Worm (Caenorhabditis elegans): ENCODE measurements around the gene clec-68.

The clec-68 gene

ce11 chrIV:3888963-3889362, 37.3 kb upstream of the clec-68 start, which contains the start of gene oac-21:
oac-21 (plus strand) TSS chrIV:3889263.
- TF ChIP-seq hlh-8 (tag; optimal IDR thresholded peaks at IDR 0.05) (no peak), ceh-31 (tag; optimal IDR thresholded peaks at IDR 0.05) (no peak), elt-2 (tag; optimal IDR thresholded peaks at IDR 0.05) (no peak), ref-2 (tag; optimal IDR thresholded peaks at IDR 0.05) (no peak), mec-3 (tag; optimal IDR thresholded peaks at IDR 0.05; ENCODE audit: borderline replicate concordance) (no peak), fkh-10 (GFP tag; optimal IDR thresholded peaks at IDR 0.05) (no peak), eyg-1 (tag; optimal IDR thresholded peaks at IDR 0.05) (no peak), pat-9 (tag; optimal IDR thresholded peaks at IDR 0.05) (no peak)

DNA sequence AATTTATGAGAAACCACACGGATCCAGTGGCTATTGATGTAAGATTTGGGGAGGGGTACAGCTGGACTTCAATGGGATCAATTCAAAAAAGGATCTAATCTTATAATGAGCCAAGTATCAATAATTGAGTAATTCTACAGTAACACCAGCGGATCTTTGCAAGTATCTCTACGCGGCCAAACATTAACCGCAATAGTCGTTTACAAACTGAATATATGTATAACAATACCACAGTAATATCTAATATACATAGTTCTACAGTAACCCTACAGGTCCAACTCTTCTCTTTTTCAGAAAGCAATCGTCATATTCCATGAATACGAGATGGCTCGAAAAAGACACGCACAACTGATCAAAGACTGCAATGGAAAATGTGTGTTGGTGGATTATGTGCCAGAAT, 34.2 kb upstream of the clec-68 start, which contains the start of gene F56D6.9:
Gene F56D6.9, plus strand, starts transcription at position 301 of the 400 bp plus-strand sequence.
- TF ChIP-seq nfya-1 (tag; optimal IDR thresholded peaks at IDR 0.05) (no peak), unc-86 (tag; optimal IDR thresholded peaks at IDR 0.05) (no peak), hlh-8 (tag; optimal IDR thresholded peaks at IDR 0.05) (no peak), ceh-18 (tag; optimal IDR thresholded peaks at IDR 0.05) (no peak), elt-4 (tag; optimal IDR thresholded peaks at IDR 0.05) (no peak), ceh-30 (tag; optimal IDR thresholded peaks at IDR 0.05) (no peak), pax-1 (tag; optimal IDR thresholded peaks at IDR 0.05) (no peak), gmeb-2 (tag; optimal IDR thresholded peaks at IDR 0.05) (no peak), ahr-1 (tag; optimal IDR thresholded peaks at IDR 0.05) (no peak), unc-3 (GFP tag; conservative IDR thresholded peaks at IDR 0.05) (no peak), unc-3 (tag; optimal IDR thresholded peaks at IDR 0.05) (no peak), unc-55 (GFP tag; optimal IDR thresholded peaks at IDR 0.05) (no peak), hlh-30 (tag; optimal IDR thresholded peaks at IDR 0.05; ENCODE audit: insufficient read depth) (no peak), pros-1 (tag; optimal IDR thresholded peaks at IDR 0.05) (no peak), pqm-1 (tag; optimal IDR thresholded peaks at IDR 0.05) (no peak), npax-4 (tag; optimal IDR thresholded peaks at IDR 0.05) (no peak), dmd-4 (tag; optimal IDR thresholded peaks at IDR 0.05; ENCODE audit: borderline replicate concordance) (no peak), ceh-34 (tag; optimal IDR thresholded peaks at IDR 0.05) (no peak), sox-2 (GFP tag; IDR thresholded peaks at IDR 0.05) (no peak), fax-1 (tag; optimal IDR thresholded peaks at IDR 0.05) (no peak), pha-4 (tag; optimal IDR thresholded peaks at IDR 0.05) (no peak)

DNA sequence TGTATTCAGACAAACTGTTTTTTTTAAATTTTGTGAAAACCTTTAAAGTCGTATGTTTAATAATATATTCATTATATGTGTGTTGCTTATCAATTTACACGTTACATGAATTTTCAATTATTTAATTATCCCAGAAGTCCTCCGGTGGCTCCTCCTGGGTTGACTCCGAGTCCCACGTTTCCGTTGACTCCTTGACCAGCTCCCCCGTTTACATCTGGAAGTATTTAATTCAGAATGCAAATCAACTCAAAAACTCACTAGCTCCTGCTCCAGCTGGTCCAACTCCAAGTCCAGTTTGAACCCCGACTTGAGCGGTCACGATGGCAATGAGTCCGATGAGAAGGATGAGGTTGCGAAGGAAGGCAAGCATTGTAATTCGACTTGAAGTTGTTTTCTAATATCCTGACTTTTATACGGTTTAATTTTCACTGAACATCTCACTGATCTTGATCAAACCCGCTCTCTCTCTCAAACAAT, 32.2 kb upstream of the clec-68 start, which contains the start of gene F56D6.8:
Gene F56D6.8, minus strand, starts transcription at position 427 of the 477 bp plus-strand sequence.
- TF ChIP-seq ceh-2 (tag; optimal IDR thresholded peaks at IDR 0.05) (no peak), ceh-24 (tag; optimal IDR thresholded peaks at IDR 0.05) (no peak), pax-1 (tag; optimal IDR thresholded peaks at IDR 0.05) (no peak), zip-5 (tag; optimal IDR thresholded peaks at IDR 0.05) (no peak), F13H6.1 (tag; optimal IDR thresholded peaks at IDR 0.05) (no peak), nhr-232 (tag; optimal IDR thresholded peaks at IDR 0.05) (no peak)

DNA sequence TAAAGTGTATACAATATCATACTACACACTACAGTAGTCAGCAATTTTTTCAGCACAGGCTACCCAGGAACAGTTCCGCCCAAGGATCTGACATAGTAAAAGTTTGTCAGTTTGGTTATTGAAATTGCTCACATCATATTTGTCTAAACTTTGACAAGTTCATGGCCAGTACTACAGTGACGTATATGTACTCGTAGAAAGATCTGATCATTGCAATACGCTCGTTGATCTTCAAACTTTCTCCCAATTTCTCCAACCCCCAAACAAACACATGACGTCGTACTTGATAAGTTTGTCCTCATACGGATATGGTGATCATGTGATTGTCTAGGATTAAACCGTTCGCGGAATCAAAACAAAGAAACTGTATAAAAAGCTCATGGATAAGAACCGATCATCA, 31.4 kb upstream of the clec-68 start, which contains the start of gene dct-8:
Gene dct-8, plus strand, starts transcription at position 301 of the 400 bp plus-strand sequence.
- TF ChIP-seq ceh-14 (tag; optimal IDR thresholded peaks at IDR 0.05) (no peak), nfya-1 (tag; optimal IDR thresholded peaks at IDR 0.05) (no peak), pax-1 (tag; optimal IDR thresholded peaks at IDR 0.05) (no peak), ceh-22 (tag; optimal IDR thresholded peaks at IDR 0.05) (no peak), nhr-232 (tag; optimal IDR thresholded peaks at IDR 0.05) (no peak), pros-1 (tag; optimal IDR thresholded peaks at IDR 0.05) (no peak), rnt-1 (tag; optimal IDR thresholded peaks at IDR 0.05) (no peak), eyg-1 (tag; optimal IDR thresholded peaks at IDR 0.05) (no peak), hlh-8 (tag; optimal IDR thresholded peaks at IDR 0.05) (no peak), ahr-1 (tag; optimal IDR thresholded peaks at IDR 0.05) (no peak), T23F11.4 (GFP tag; optimal IDR thresholded peaks at IDR 0.05) (no peak)
